Worm (Caenorhabditis elegans): ENCODE data around the gene ZK938.10.

ce11 chrII:9862147-9862546, 11.3 kb upstream of the ZK938.10 start, which contains the start of gene C08H9.18:
- no peak for TF ChIP-seq nhr-25 (tag; optimal IDR thresholded peaks at IDR 0.05)
- no peak for TF ChIP-seq jun-1 (tag; optimal IDR thresholded peaks at IDR 0.05)
- no peak for TF ChIP-seq ztf-4 (tag; optimal IDR thresholded peaks at IDR 0.05)
- TF ChIP-seq snpc-4 (tag; optimal IDR thresholded peaks at IDR 0.05): no peak
- TF ChIP-seq pha-4 (tag; optimal IDR thresholded peaks at IDR 0.05): no peak
- TF ChIP-seq ama-1 (optimal IDR thresholded peaks at IDR 0.05): no peak
- TF ChIP-seq nhr-237 (tag; optimal IDR thresholded peaks at IDR 0.05): no peak
- TF ChIP-seq zag-1 (tag; optimal IDR thresholded peaks at IDR 0.05): no peak
- no peak for TF ChIP-seq R02D3.7 (tag; optimal IDR thresholded peaks at IDR 0.05)
- no peak for TF ChIP-seq mdl-1 (tag; optimal IDR thresholded peaks at IDR 0.05)
- TF ChIP-seq nhr-28 (tag; optimal IDR thresholded peaks at IDR 0.05): no peak
- no peak for TF ChIP-seq tbx-2 (tag; optimal IDR thresholded peaks at IDR 0.05)
- TF ChIP-seq sea-2 (GFP tag; optimal IDR thresholded peaks at IDR 0.05): no peak
- no peak for TF ChIP-seq nhr-11 (tag; optimal IDR thresholded peaks at IDR 0.05)
